Worm (Caenorhabditis elegans): Measurements from ENCODE around the gene ham-3.

- TF ChIP-seq dpff-1 (tag; optimal IDR thresholded peaks at IDR 0.05) (no peak), F10E7.11 (tag; optimal IDR thresholded peaks at IDR 0.05) (no peak), lin-40 (tag; optimal IDR thresholded peaks at IDR 0.05) (no peak), nfya-1 (tag; optimal IDR thresholded peaks at IDR 0.05; ENCODE audit: borderline replicate concordance, insufficient read depth) (no peak), xnd-1 (tag; optimal IDR thresholded peaks at IDR 0.05) (no peak), F37B4.10 (GFP tag; IDR thresholded peaks at IDR 0.05) (no peak), hlh-12 (tag; optimal IDR thresholded peaks at IDR 0.05) (no peak), rpc-1 (optimal IDR thresholded peaks at IDR 0.05) (no peak), rpc-1 (tag; optimal IDR thresholded peaks at IDR 0.05) (no peak), K12H6.12 (tag; optimal IDR thresholded peaks at IDR 0.05) (no peak), pha-4 (tag; optimal IDR thresholded peaks at IDR 0.05) (no peak), lin-35 (GFP tag; optimal IDR thresholded peaks at IDR 0.05) (peak in 1 of 3 experiments; percentile 54)
These were observed 27.5 kb upstream of the ham-3 start for ce11 chrIII:10093093-10093492.

Data from whole organism, young adult.